Worm (Caenorhabditis elegans) whole organism, young adult: Measurements from ENCODE around the gene C52E2.5.
A peak's percentile ranks its signal among the peaks of the same experiment; 100 is the strongest.
"Not testable (repeated sequence)": the region's sequence is repeated elsewhere in the genome, so short reads cannot be mapped to it uniquely, and the experiment has no call there.

Experiments
- C06A6.2 ChIP-seq: fragments of 200-800 bp; sonication (Bioruptor generic); conservative IDR thresholded peaks from 2 replicates; pipeline ENCODE4 v1.3.6; 2022; ENCODE audit warnings: missing genetic modification characterization, missing compliant biosample characterization
- C17E4.6 ChIP-seq: fragments of 200-800 bp; sonication (Bioruptor generic); IDR thresholded peaks from 2 replicates; pipeline ENCODE4 v1.3.6; 2022; ENCODE audit warnings: missing genetic modification reagents, missing genetic modification characterization, missing compliant biosample characterization
- F33H1.4 ChIP-seq: fragments of 200-800 bp; sonication (Bioruptor generic); IDR thresholded peaks from 2 replicates; pipeline ENCODE4 v1.3.6; 2022; ENCODE audit warnings: missing genetic modification reagents, missing genetic modification characterization, missing compliant biosample characterization
- F39B2.1 ChIP-seq: fragments of 200-800 bp; sonication (Bioruptor generic); IDR thresholded peaks from 2 replicates; pipeline ENCODE4 v1.3.6; 2022; ENCODE audit warnings: missing genetic modification reagents, missing genetic modification characterization, missing compliant biosample characterization
- F57A8.1 ChIP-seq: fragments of 200-800 bp; sonication (Bioruptor generic); optimal IDR thresholded peaks from 2 replicates; lab custom pipeline; 2018; ENCODE audit warnings: mild to moderate bottlenecking, missing genetic modification characterization, moderate library complexity, missing compliant biosample characterization
- F57C9.4 ChIP-seq: sonication (generic microtip); optimal IDR thresholded peaks from 2 replicates; lab custom pipeline; 2017; ENCODE audit warnings: mild to moderate bottlenecking, missing genetic modification characterization, missing compliant biosample characterization
- T07F8.4 ChIP-seq: sonication (generic microtip); optimal IDR thresholded peaks from 2 replicates; lab custom pipeline; 2016; ENCODE audit warnings: mild to moderate bottlenecking, missing genetic modification characterization, moderate library complexity, missing compliant biosample characterization
- T26A5.8 ChIP-seq: sonication (generic microtip); optimal IDR thresholded peaks from 2 replicates; lab custom pipeline; 2016; ENCODE audit warnings: missing genetic modification characterization, missing compliant biosample characterization
- Y53G8AR.9 ChIP-seq: fragments of 200-800 bp; sonication (Bioruptor generic); conservative IDR thresholded peaks from 2 replicates; pipeline ENCODE4 v1.3.6; 2022; ENCODE audit warnings: missing genetic modification reagents, missing genetic modification characterization, missing compliant biosample characterization
- aptf-2 ChIP-seq: fragments of 200-800 bp; sonication (Bioruptor generic); conservative IDR thresholded peaks from 2 replicates; pipeline ENCODE4 v1.3.6; 2022; ENCODE audit warnings: missing genetic modification reagents, missing genetic modification characterization, missing compliant biosample characterization
- ceh-58 ChIP-seq: fragments of 200-800 bp; sonication (Bioruptor generic); IDR thresholded peaks from 2 replicates; pipeline ENCODE4 v1.3.6; 2022; ENCODE audit warnings: missing genetic modification characterization, missing compliant biosample characterization
- dpl-1 ChIP-seq: fragments of 150-350 bp; optimal IDR thresholded peaks from 2 replicates; lab custom pipeline; 2014; ENCODE audit warnings: missing biosample characterization, missing genetic modification reagents, missing genetic modification characterization
- efl-1 ChIP-seq: fragments of 150-350 bp; optimal IDR thresholded peaks from 2 replicates; lab custom pipeline; 2014; ENCODE audit warnings: missing biosample characterization, missing genetic modification reagents, missing genetic modification characterization
- ekl-4 ChIP-seq: fragments of 200-800 bp; sonication (Bioruptor generic); IDR thresholded peaks from 2 replicates; pipeline ENCODE4 v1.3.6; 2022; ENCODE audit warnings: missing genetic modification reagents, missing genetic modification characterization, missing compliant biosample characterization
- fkh-3 ChIP-seq: sonication (generic microtip); optimal IDR thresholded peaks from 2 replicates; lab custom pipeline; 2016; ENCODE audit warnings: mild to moderate bottlenecking, missing genetic modification characterization, missing compliant biosample characterization
- hmg-1.2 ChIP-seq: fragments of 200-800 bp; sonication (Bioruptor generic); IDR thresholded peaks from 2 replicates; pipeline ENCODE4 v1.3.6; 2022; ENCODE audit warnings: missing genetic modification reagents, missing genetic modification characterization, missing compliant biosample characterization
- lsl-1 ChIP-seq: fragments of 200-800 bp; sonication (Bioruptor generic); optimal IDR thresholded peaks from 2 replicates; lab custom pipeline; 2018; ENCODE audit warnings: mild to moderate bottlenecking, missing genetic modification characterization, moderate library complexity, missing compliant biosample characterization
- madf-6 ChIP-seq: fragments of 200-800 bp; sonication (Bioruptor generic); IDR thresholded peaks from 2 replicates; pipeline ENCODE4 v1.3.6; 2022; ENCODE audit warnings: missing genetic modification reagents, missing genetic modification characterization, missing compliant biosample characterization
- mcd-1 ChIP-seq: fragments of 200-800 bp; sonication (Bioruptor generic); IDR thresholded peaks from 2 replicates; pipeline ENCODE4 v1.3.6; 2022; ENCODE audit warnings: missing genetic modification reagents, missing genetic modification characterization, missing compliant biosample characterization
- nfyb-1 ChIP-seq: fragments of 200-800 bp; sonication (Bioruptor generic); IDR thresholded peaks from 2 replicates; pipeline ENCODE4 v1.3.6; 2022; ENCODE audit warnings: missing genetic modification reagents, missing genetic modification characterization, missing compliant biosample characterization
- nhr-80 ChIP-seq: sonication (generic microtip); optimal IDR thresholded peaks from 2 replicates; lab custom pipeline; 2016; ENCODE audit warnings: missing genetic modification characterization, missing compliant biosample characterization
- tbp1 ChIP-seq: fragments of 200-800 bp; sonication (Bioruptor generic); optimal IDR thresholded peaks from 2 replicates; lab custom pipeline; 2018; ENCODE audit warnings: mild to moderate bottlenecking, missing genetic modification characterization, missing compliant biosample characterization
- tbx-9 ChIP-seq: sonication (generic microtip); optimal IDR thresholded peaks from 2 replicates; lab custom pipeline; 2016; ENCODE audit warnings: borderline replicate concordance, missing genetic modification characterization, inconsistent platforms, missing compliant biosample characterization

Gene C52E2.5

ce11 chrII:1850299-1850698 is 7.6 kb upstream of the C52E2.5 start, which contains the start of gene fbxb-96 (continued):
- no peak for TF ChIP-seq T07F8.4 (tag; lab: Kevin White, UChicago)
- TF ChIP-seq ekl-4 = no peak

- TF ChIP-seq hmg-1.2 (GFP tag; lab: Robert Waterston, UW) (peak; percentile 20; the same call in 1 of the 2 replicates), aptf-2 (GFP tag; lab: Robert Waterston, UW) (no peak), madf-6 (GFP tag; lab: Robert Waterston, UW) (peak; percentile 42; the same call in 1 of the 2 replicates), F39B2.1 (GFP tag; lab: Robert Waterston, UW) (no peak), efl-1 (GFP tag; lab: Kevin White, UChicago) (no peak)
Observed at ce11 chrII:1848109-1848508, 5.4 kb upstream of the C52E2.5 start, which contains the start of gene fbxb-97. fbxb-97 (minus strand) TSS chrII:1848161.

ce11 chrII:1844552-1844951 is 1.8 kb upstream of the C52E2.5 start:
- TF ChIP-seq nfyb-1 (GFP tag; lab: Robert Waterston, UW) (peak; percentile 58; the same call in 1 of the 2 replicates), F57C9.4 (tag; lab: Kevin White, UChicago) (no peak)

ce11 chrII:1836204-1836603 is 6.5 kb downstream of the C52E2.5 start, which contains the start of gene T08E11.1:
T08E11.1 (plus strand) TSS chrII:1836504.
- TF ChIP-seq ceh-58 (GFP tag; lab: Robert Waterston, UW) (no peak), F57A8.1 (GFP tag; lab: Kevin White, UChicago) (no peak)
- TF ChIP-seq, all 124 proteins: peak for 0

ce11 chrII:1831883-1832388 is 10.8 kb downstream of the C52E2.5 start, which contains the start of gene math-39:
math-39 (plus strand) TSS chrII:1832338.
- no peak for TF ChIP-seq C06A6.2
- TF ChIP-seq C17E4.6 (GFP tag; lab: Robert Waterston, UW) = no peak
- TF ChIP-seq F57A8.1 (GFP tag; lab: Kevin White, UChicago) = no peak
- peak; percentile 24 for TF ChIP-seq nhr-80 (tag; lab: Kevin White, UChicago)
- TF ChIP-seq tbp1 = no peak
- TF ChIP-seq mcd-1 (GFP tag; lab: Robert Waterston, UW) = no peak
- TF ChIP-seq lsl-1 = no peak
- TF ChIP-seq, all 124 proteins: peak for 1

ce11 chrII:1830182-1830682 is 12.5 kb downstream of the C52E2.5 start, which contains the start of gene math-40:
math-40 (plus strand) TSS chrII:1830632.
- no peak for TF ChIP-seq fkh-3
- TF ChIP-seq nhr-80 (tag; lab: Kevin White, UChicago) = peak; percentile 48

- not testable (repeated sequence) for TF ChIP-seq Y53G8AR.9; F33H1.4 (GFP tag; lab: Robert Waterston, UW); tbx-9 (tag; lab: Kevin White, UChicago)
Observed at ce11 chrII:1824329-1824728, 18.4 kb downstream of the C52E2.5 start, which contains the start of gene math-41. math-41 (plus strand) TSS chrII:1824629.

- TF ChIP-seq nhr-80 (tag; lab: Kevin White, UChicago) = peak; percentile 27
Observed at ce11 chrII:1823597-1823996, 19.1 kb downstream of the C52E2.5 start.

- TF ChIP-seq T26A5.8 (no peak), dpl-1 (GFP tag; lab: Kevin White, UChicago) (no peak)
- TF ChIP-seq, all 124 proteins: peak for 0
Observed at ce11 chrII:1820774-1821173, 22.0 kb downstream of the C52E2.5 start, which contains the start of gene fbxa-3. fbxa-3 (minus strand) TSS chrII:1820874.
